Fruit fly (Drosophila melanogaster): ENCODE data around the gene CG12069.

Gene CG12069

dm6 chr3R:30729013-30729412, 33.7 kb upstream of the CG12069 start:
- TF ChIP-seq Eip78C (GFP tag) = peak; percentile 30
- TF ChIP-seq svp (GFP tag) = peak; percentile 44
- TF ChIP-seq Hr4 (GFP tag; optimal IDR thresholded peaks at IDR 0.05) = no peak

DNA sequence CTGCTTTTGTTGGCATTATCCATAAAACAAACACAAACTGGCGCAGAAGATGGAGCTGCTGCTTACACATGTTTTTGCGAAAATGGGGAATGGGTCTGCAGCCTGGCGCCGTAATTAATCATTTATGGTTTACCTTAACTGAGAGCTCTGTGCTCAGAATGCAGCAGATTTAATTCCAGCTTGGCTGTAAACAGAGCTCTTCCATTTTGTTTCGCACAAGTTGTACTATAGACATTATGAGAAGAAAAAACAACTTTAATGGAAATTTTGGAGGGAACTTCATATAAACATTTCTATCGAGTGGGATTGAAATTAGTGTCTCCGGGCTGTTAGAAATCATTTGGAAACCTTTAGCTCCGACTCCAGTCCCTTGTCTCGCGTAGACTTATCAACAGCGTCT, 30.5 kb upstream of the CG12069 start, which contains the start of gene eIF4H2:
Gene eIF4H2 (plus strand): TSS at position 301 of the 400 bp plus-strand sequence.
- TF ChIP-seq CG34406 (GFP tag; optimal IDR thresholded peaks at IDR 0.05) = no peak
- TF ChIP-seq CG6163 (GFP tag; IDR thresholded peaks at IDR 0.05) = no peak

dm6 chr3R:30722374-30722773, 27.1 kb upstream of the CG12069 start:
- no peak for TF ChIP-seq Eip75B (GFP tag; optimal IDR thresholded peaks at IDR 0.05)
- TF ChIP-seq CG3919 (GFP tag; optimal IDR thresholded peaks at IDR 0.05) = peak; percentile 23
- peak; percentile 63; the same call in 2 of the 3 replicates for TF ChIP-seq CG6163 (GFP tag; IDR thresholded peaks at IDR 0.05)
- TF ChIP-seq fd59A (GFP tag; optimal IDR thresholded peaks at IDR 0.05) = no peak
- TF ChIP-seq dsx (GFP tag; optimal IDR thresholded peaks at IDR 0.05; ENCODE audit: poor library complexity, severe bottlenecking) = peak; percentile 7
- TF ChIP-seq esn (GFP tag; optimal IDR thresholded peaks at IDR 0.05) = no peak
- peak; percentile 25 for TF ChIP-seq CG10669 (GFP tag; optimal IDR thresholded peaks at IDR 0.05)
- TF ChIP-seq svp (GFP tag) = peak; percentile 33
- no peak for TF ChIP-seq CG6854 (GFP tag; optimal IDR thresholded peaks at IDR 0.05)
- peak; percentile 14 for TF ChIP-seq pdm3 (GFP tag; optimal IDR thresholded peaks at IDR 0.05)
- peak; percentile 79 for TF ChIP-seq Eip78C (GFP tag)
- TF ChIP-seq CG8119 (GFP tag; IDR thresholded peaks at IDR 0.05) = 0 out of 3 replicates have a peak, but pooled peaks have one; percentile 20
- peak; percentile 37 for TF ChIP-seq CG3032 (tag; optimal IDR thresholded peaks at IDR 0.05)
- no peak for TF ChIP-seq CG1621 (tag; optimal IDR thresholded peaks at IDR 0.05)
- peak; percentile 29 for TF ChIP-seq CG32006 (GFP tag; optimal IDR thresholded peaks at IDR 0.05)
- 0 out of 3 replicates have a peak, but pooled peaks have one; percentile 27 for TF ChIP-seq eg (GFP tag; IDR thresholded peaks at IDR 0.05)
- TF ChIP-seq OdsH (GFP tag; optimal IDR thresholded peaks at IDR 0.05) = no peak
- TF ChIP-seq CG9139 (GFP tag; optimal IDR thresholded peaks at IDR 0.05) = no peak
- peak; percentile 20 for TF ChIP-seq CG6808 (GFP tag; optimal IDR thresholded peaks at IDR 0.05)
- no peak for TF ChIP-seq CG15336 (GFP tag; IDR thresholded peaks at IDR 0.05)
- no peak for TF ChIP-seq acj6 (GFP tag; optimal IDR thresholded peaks at IDR 0.05)
- peak; percentile 13 for TF ChIP-seq spab (GFP tag; optimal IDR thresholded peaks at IDR 0.05)
- peak; percentile 12 for TF ChIP-seq achi (GFP tag; optimal IDR thresholded peaks at IDR 0.05)
- no peak for TF ChIP-seq CG7368 (GFP tag; optimal IDR thresholded peaks at IDR 0.05)
- no peak for TF ChIP-seq Met (GFP tag; optimal IDR thresholded peaks at IDR 0.05)
- TF ChIP-seq Ets96B (tag; optimal IDR thresholded peaks at IDR 0.05) = peak; percentile 38

DNA sequence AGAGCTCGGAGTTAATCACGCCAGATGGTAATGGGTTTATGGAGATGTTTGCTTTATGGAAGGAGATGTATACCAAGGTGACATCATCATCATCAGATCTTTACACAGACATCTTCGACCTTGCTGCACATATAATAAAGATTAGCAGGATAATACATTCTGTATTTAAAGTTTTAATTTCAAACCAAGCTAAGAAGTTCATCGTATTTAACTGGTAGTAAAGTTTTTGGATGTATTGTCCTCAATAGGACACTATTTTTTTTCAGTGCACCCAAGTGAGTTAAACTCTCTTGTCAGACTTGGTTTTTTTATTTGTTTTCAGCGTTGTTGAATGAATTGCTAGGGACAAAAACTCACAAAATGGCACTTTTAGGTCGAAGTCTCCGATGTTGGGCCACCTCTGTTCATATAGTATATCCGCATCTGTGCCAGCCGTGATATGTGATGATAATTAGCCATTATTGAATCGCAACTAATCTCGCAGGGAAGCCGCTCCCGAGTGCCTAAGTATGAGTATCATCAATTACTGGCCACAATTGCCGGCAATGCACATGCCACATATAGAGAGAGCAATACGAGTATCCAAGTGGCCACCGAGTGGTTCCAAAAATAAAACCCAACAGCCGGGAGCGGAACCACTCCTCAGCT, 26.0 kb upstream of the CG12069 start:
- peak; percentile 33 for TF ChIP-seq Ets96B (tag; optimal IDR thresholded peaks at IDR 0.05)
- peak; percentile 59 for TF ChIP-seq Eip78C (GFP tag)
- no peak for TF ChIP-seq Hr38 (GFP tag; optimal IDR thresholded peaks at IDR 0.05)
- no peak for TF ChIP-seq CG8119 (GFP tag; IDR thresholded peaks at IDR 0.05)
- no peak for TF ChIP-seq Sox14 (GFP tag; optimal IDR thresholded peaks at IDR 0.05)
- TF ChIP-seq CG3032 (tag; optimal IDR thresholded peaks at IDR 0.05) = peak; percentile 33
- no peak for TF ChIP-seq Blimp-1 (GFP tag; optimal IDR thresholded peaks at IDR 0.05)
- TF ChIP-seq Eip93F (GFP tag; optimal IDR thresholded peaks at IDR 0.05) = no peak
- no peak for TF ChIP-seq CG16779 (tag; optimal IDR thresholded peaks at IDR 0.05)
- TF ChIP-seq CG10669 (GFP tag; optimal IDR thresholded peaks at IDR 0.05) = no peak
- no peak for TF ChIP-seq CG31627 (GFP tag; optimal IDR thresholded peaks at IDR 0.05)
- TF ChIP-seq cyc (GFP tag; optimal IDR thresholded peaks at IDR 0.05) = no peak
